Worm (Caenorhabditis elegans) whole organism, L3 larva: ENCODE data around the gene C09E7.8.

Experiments
- aly-2 ChIP-seq: fragments of 150-350 bp; optimal IDR thresholded peaks from 2 replicates; lab custom pipeline; 2014; ENCODE audit warnings: missing biosample characterization, missing genetic modification characterization
- ceh-28 ChIP-seq: fragments of 150-350 bp; optimal IDR thresholded peaks from 2 replicates; lab custom pipeline; 2014; ENCODE audit warnings: missing biosample characterization, missing genetic modification reagents, missing genetic modification characterization
- elt-2 ChIP-seq: sonication (generic microtip); optimal IDR thresholded peaks from 2 replicates; lab custom pipeline; 2016; ENCODE audit warnings: missing genetic modification reagents, mild to moderate bottlenecking, missing genetic modification characterization, missing compliant biosample characterization
- lin-15B ChIP-seq: fragments of 150-350 bp; optimal IDR thresholded peaks from 2 replicates; lab custom pipeline; 2014; ENCODE audit warnings: missing biosample characterization, missing genetic modification characterization
- lin-39 ChIP-seq: fragments of 150-350 bp; optimal IDR thresholded peaks from 2 replicates; lab custom pipeline; 2018; ENCODE audit warnings: missing biosample characterization, missing genetic modification reagents, missing genetic modification characterization
- nhr-11 ChIP-seq: fragments of 150-350 bp; optimal IDR thresholded peaks from 2 replicates; lab custom pipeline; 2014; ENCODE audit warnings: missing biosample characterization, missing genetic modification characterization
- nhr-25 ChIP-seq: sonication (generic microtip); optimal IDR thresholded peaks from 2 replicates; lab custom pipeline; 2017; ENCODE audit warnings: missing biosample characterization, missing genetic modification characterization
- unc-62 ChIP-seq: fragments of 150-350 bp; sonication (generic microtip); optimal IDR thresholded peaks from 4 replicates; lab custom pipeline; 2014; ENCODE audit warnings: missing biosample characterization, missing genetic modification reagents, missing genetic modification characterization
- zag-1 ChIP-seq: fragments of 150-350 bp; optimal IDR thresholded peaks from 2 replicates; lab custom pipeline; 2014; ENCODE audit warnings: missing biosample characterization, missing genetic modification characterization
- ztf-11 ChIP-seq: fragments of 150-350 bp; optimal IDR thresholded peaks from 2 replicates; lab custom pipeline; 2014; ENCODE audit warnings: missing biosample characterization, missing genetic modification characterization

DNA sequence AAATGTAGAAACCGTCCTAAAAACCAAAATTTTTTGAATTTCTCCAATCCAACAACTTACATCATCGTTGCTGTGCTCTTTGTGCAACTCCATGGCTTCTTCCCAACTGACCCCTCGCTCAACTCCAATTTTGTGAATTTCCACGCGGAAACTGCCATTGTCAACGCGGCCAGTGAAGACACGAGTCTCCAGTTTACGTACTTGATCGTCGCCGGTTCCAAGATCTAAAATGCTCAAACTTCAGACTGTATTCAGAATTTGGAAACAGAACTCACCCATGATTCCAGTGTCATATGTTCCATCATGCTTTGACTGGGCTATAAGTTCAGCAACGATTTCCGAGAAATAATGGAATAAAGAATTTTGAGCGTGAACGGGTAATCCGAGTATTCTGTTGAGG is 35.7 kb upstream of the C09E7.8 start:
- TF ChIP-seq lin-15B (tag; lab: Kevin White, UChicago): no peak
- TF ChIP-seq ztf-11 (tag; lab: Kevin White, UChicago): no peak
- TF ChIP-seq nhr-25: no peak
- no peak for TF ChIP-seq elt-2 (tag; lab: Kevin White, UChicago)
- no peak for TF ChIP-seq ceh-28 (tag; lab: Kevin White, UChicago)
- no peak for TF ChIP-seq zag-1 (tag; lab: Kevin White, UChicago)
- TF ChIP-seq nhr-11: no peak
- no peak for TF ChIP-seq lin-39 (tag; lab: Kevin White, UChicago)
- TF ChIP-seq unc-62 (GFP tag; lab: Kevin White, UChicago): no peak
- no peak for TF ChIP-seq aly-2 (tag; lab: Kevin White, UChicago)
